Worm (Caenorhabditis elegans): ENCODE measurements around the gene C47D12.2.

C47D12.2 gene

ce11 chrII:11637189-11637754 is 38.8 kb upstream of the C47D12.2 start:
- no peak for TF ChIP-seq ref-1 (GFP tag; conservative IDR thresholded peaks at IDR 0.05)
- TF ChIP-seq med-1 (GFP tag; optimal IDR thresholded peaks at IDR 0.05; ENCODE audit: insufficient read depth) = no peak
- no peak for TF ChIP-seq klf-2 (GFP tag; conservative IDR thresholded peaks at IDR 0.05)
- peak; percentile 22; the same call in 1 of the 2 replicates for TF ChIP-seq ztf-29 (GFP tag; IDR thresholded peaks at IDR 0.05)
- peak; percentile 16 for TF ChIP-seq cog-1 (tag; optimal IDR thresholded peaks at IDR 0.05)
- TF ChIP-seq T22C8.4 (GFP tag; IDR thresholded peaks at IDR 0.05) = no peak
- TF ChIP-seq tab-1 (GFP tag; IDR thresholded peaks at IDR 0.05) = no peak
- 0 out of 2 replicates have a peak, but pooled peaks have one; percentile 43 for TF ChIP-seq ztf-23 (GFP tag; IDR thresholded peaks at IDR 0.05)
- TF ChIP-seq flt-1 (GFP tag; IDR thresholded peaks at IDR 0.05) = peak; percentile 60; the same call in 1 of the 2 replicates

- TF ChIP-seq tab-1 (GFP tag; IDR thresholded peaks at IDR 0.05) (no peak), flt-1 (GFP tag; IDR thresholded peaks at IDR 0.05) (no peak), ztf-23 (GFP tag; IDR thresholded peaks at IDR 0.05) (no peak), med-1 (GFP tag; optimal IDR thresholded peaks at IDR 0.05; ENCODE audit: insufficient read depth) (no peak), T22C8.4 (GFP tag; IDR thresholded peaks at IDR 0.05) (no peak), ztf-29 (GFP tag; IDR thresholded peaks at IDR 0.05) (no peak), klf-2 (GFP tag; conservative IDR thresholded peaks at IDR 0.05) (no peak), cog-1 (tag; optimal IDR thresholded peaks at IDR 0.05) (no peak), ref-1 (GFP tag; conservative IDR thresholded peaks at IDR 0.05) (no peak)
Measured at ce11 chrII:11637817-11638216, 38.3 kb upstream of the C47D12.2 start.

ce11 chrII:11642025-11642424 is 34.1 kb upstream of the C47D12.2 start:
- TF ChIP-seq T22C8.4 (GFP tag; IDR thresholded peaks at IDR 0.05) (no peak), tab-1 (GFP tag; IDR thresholded peaks at IDR 0.05) (no peak), med-1 (GFP tag; optimal IDR thresholded peaks at IDR 0.05; ENCODE audit: insufficient read depth) (no peak), ztf-23 (GFP tag; IDR thresholded peaks at IDR 0.05) (no peak)

ce11 chrII:11642736-11643135 is 33.4 kb upstream of the C47D12.2 start:
- TF ChIP-seq T22C8.4 (GFP tag; IDR thresholded peaks at IDR 0.05) (no peak), ztf-29 (GFP tag; IDR thresholded peaks at IDR 0.05) (no peak), cog-1 (tag; optimal IDR thresholded peaks at IDR 0.05) (no peak), ref-1 (GFP tag; conservative IDR thresholded peaks at IDR 0.05) (no peak), ztf-23 (GFP tag; IDR thresholded peaks at IDR 0.05) (no peak), flt-1 (GFP tag; IDR thresholded peaks at IDR 0.05) (no peak), tab-1 (GFP tag; IDR thresholded peaks at IDR 0.05) (no peak), med-1 (GFP tag; optimal IDR thresholded peaks at IDR 0.05; ENCODE audit: insufficient read depth) (no peak)

- TF ChIP-seq ztf-23 (GFP tag; IDR thresholded peaks at IDR 0.05) = no peak
- TF ChIP-seq T22C8.4 (GFP tag; IDR thresholded peaks at IDR 0.05) = no peak
- TF ChIP-seq cog-1 (tag; optimal IDR thresholded peaks at IDR 0.05) = no peak
- no peak for TF ChIP-seq med-1 (GFP tag; optimal IDR thresholded peaks at IDR 0.05; ENCODE audit: insufficient read depth)
- TF ChIP-seq ztf-29 (GFP tag; IDR thresholded peaks at IDR 0.05) = no peak
- TF ChIP-seq tab-1 (GFP tag; IDR thresholded peaks at IDR 0.05) = no peak
- no peak for TF ChIP-seq ref-1 (GFP tag; conservative IDR thresholded peaks at IDR 0.05)
- no peak for TF ChIP-seq flt-1 (GFP tag; IDR thresholded peaks at IDR 0.05)
- no peak for TF ChIP-seq klf-2 (GFP tag; conservative IDR thresholded peaks at IDR 0.05)
Measured at ce11 chrII:11644535-11644934, 31.6 kb upstream of the C47D12.2 start.

ce11 chrII:11645383-11645782 is 30.7 kb upstream of the C47D12.2 start:
- TF ChIP-seq klf-2 (GFP tag; conservative IDR thresholded peaks at IDR 0.05) (no peak), med-1 (GFP tag; optimal IDR thresholded peaks at IDR 0.05; ENCODE audit: insufficient read depth) (no peak), T22C8.4 (GFP tag; IDR thresholded peaks at IDR 0.05) (no peak), ztf-29 (GFP tag; IDR thresholded peaks at IDR 0.05) (no peak), tab-1 (GFP tag; IDR thresholded peaks at IDR 0.05) (no peak), ztf-23 (GFP tag; IDR thresholded peaks at IDR 0.05) (no peak), flt-1 (GFP tag; IDR thresholded peaks at IDR 0.05) (no peak), cog-1 (tag; optimal IDR thresholded peaks at IDR 0.05) (no peak)

- TF ChIP-seq klf-2 (GFP tag; conservative IDR thresholded peaks at IDR 0.05) (no peak), ztf-29 (GFP tag; IDR thresholded peaks at IDR 0.05) (no peak), tab-1 (GFP tag; IDR thresholded peaks at IDR 0.05) (no peak), ref-1 (GFP tag; conservative IDR thresholded peaks at IDR 0.05) (no peak), T22C8.4 (GFP tag; IDR thresholded peaks at IDR 0.05) (no peak), med-1 (GFP tag; optimal IDR thresholded peaks at IDR 0.05; ENCODE audit: insufficient read depth) (no peak), flt-1 (GFP tag; IDR thresholded peaks at IDR 0.05) (no peak), cog-1 (tag; optimal IDR thresholded peaks at IDR 0.05) (no peak), ztf-23 (GFP tag; IDR thresholded peaks at IDR 0.05) (no peak)
Measured at ce11 chrII:11646276-11646797, 29.8 kb upstream of the C47D12.2 start, which contains the start of gene ghi-1. Gene ghi-1 (plus strand): TSS chrII:11646747.

ce11 chrII:11646874-11647273 is 29.2 kb upstream of the C47D12.2 start:
- TF ChIP-seq ref-1 (GFP tag; conservative IDR thresholded peaks at IDR 0.05) (no peak), ztf-29 (GFP tag; IDR thresholded peaks at IDR 0.05) (no peak), T22C8.4 (GFP tag; IDR thresholded peaks at IDR 0.05) (no peak), flt-1 (GFP tag; IDR thresholded peaks at IDR 0.05) (no peak), klf-2 (GFP tag; conservative IDR thresholded peaks at IDR 0.05) (no peak), med-1 (GFP tag; optimal IDR thresholded peaks at IDR 0.05; ENCODE audit: insufficient read depth) (no peak), tab-1 (GFP tag; IDR thresholded peaks at IDR 0.05) (no peak), cog-1 (tag; optimal IDR thresholded peaks at IDR 0.05) (no peak)

- no peak for TF ChIP-seq flt-1 (GFP tag; IDR thresholded peaks at IDR 0.05)
- no peak for TF ChIP-seq klf-2 (GFP tag; conservative IDR thresholded peaks at IDR 0.05)
- no peak for TF ChIP-seq tab-1 (GFP tag; IDR thresholded peaks at IDR 0.05)
- TF ChIP-seq cog-1 (tag; optimal IDR thresholded peaks at IDR 0.05) = no peak
- no peak for TF ChIP-seq T22C8.4 (GFP tag; IDR thresholded peaks at IDR 0.05)
- no peak for TF ChIP-seq ztf-23 (GFP tag; IDR thresholded peaks at IDR 0.05)
Measured at ce11 chrII:11649239-11649638, 26.9 kb upstream of the C47D12.2 start.

Measured in whole organism, midembryonic.